Worm (Caenorhabditis elegans): Measurements from ENCODE around the gene fkh-2.

- no peak for TF ChIP-seq elt-1 (tag; optimal IDR thresholded peaks at IDR 0.05)
- no peak for TF ChIP-seq alr-1 (tag; optimal IDR thresholded peaks at IDR 0.05)
- peak; percentile 13 for TF ChIP-seq fos-1 (tag; optimal IDR thresholded peaks at IDR 0.05)
- no peak for TF ChIP-seq nhr-237 (tag; optimal IDR thresholded peaks at IDR 0.05)
- no peak for TF ChIP-seq nhr-11 (tag; optimal IDR thresholded peaks at IDR 0.05)
- TF ChIP-seq nhr-129 (tag; optimal IDR thresholded peaks at IDR 0.05): no peak
- no peak for TF ChIP-seq ama-1 (optimal IDR thresholded peaks at IDR 0.05)
- no peak for TF ChIP-seq mbf-1 (tag; optimal IDR thresholded peaks at IDR 0.05)
- TF ChIP-seq ceh-82 (tag; optimal IDR thresholded peaks at IDR 0.05): no peak
Measured at ce11 chrX:3772405-3772804, 30.3 kb upstream of the fkh-2 start, which contains the start of gene F47B7.2.
